Fruit fly (Drosophila melanogaster) whole organism, embryonic: ENCODE data around the gene CG13659.

ENCODE experiments used
- Asciz ChIP-seq: fragments of 200-800 bp; sonication (Bioruptor generic); optimal IDR thresholded peaks from 2 replicates; lab custom pipeline; 2017; ENCODE audit warnings: missing biosample characterization, mild to moderate bottlenecking, missing genetic modification characterization, missing genetic modification reagents
- Atf3 ChIP-seq: fragments of 200-800 bp; sonication (Bioruptor generic); optimal IDR thresholded peaks from 3 replicates; lab custom pipeline; 2016; ENCODE audit warnings: missing biosample characterization, missing genetic modification characterization
- CG1024 ChIP-seq: fragments of 200-800 bp; sonication (Bioruptor generic); IDR thresholded peaks from 2 replicates; pipeline ENCODE4 v1.3.6; 2022; ENCODE audit warnings: missing biosample characterization, missing genetic modification characterization
- CG10462 ChIP-seq: fragments of 200-800 bp; sonication (Bioruptor generic); optimal IDR thresholded peaks from 2 replicates; lab custom pipeline; 2016; ENCODE audit warnings: missing biosample characterization, missing genetic modification characterization
- CG11085 ChIP-seq: fragments of 200-800 bp; sonication (Bioruptor generic); IDR thresholded peaks from 2 replicates; pipeline ENCODE4 v1.3.6; 2022; ENCODE audit warnings: missing biosample characterization, missing genetic modification characterization
- CG11247 ChIP-seq: fragments of 200-800 bp; sonication (Bioruptor generic); IDR thresholded peaks from 2 replicates; pipeline ENCODE4 v1.3.6; 2022; ENCODE audit warnings: missing biosample characterization, missing genetic modification characterization
- CG11504 ChIP-seq: fragments of 200-800 bp; sonication (Bioruptor generic); optimal IDR thresholded peaks from 3 replicates; lab custom pipeline; 2019; ENCODE audit warnings: missing biosample characterization, mild to moderate bottlenecking, missing genetic modification characterization, moderate library complexity
- CG11696 ChIP-seq: fragments of 200-800 bp; sonication (Bioruptor generic); IDR thresholded peaks from 2 replicates; pipeline ENCODE4 v1.3.6; 2022; ENCODE audit warnings: missing biosample characterization, missing genetic modification characterization
- CG14014 ChIP-seq: fragments of 200-800 bp; sonication (Bioruptor generic); IDR thresholded peaks from 2 replicates; pipeline ENCODE4 v1.3.6; 2022; ENCODE audit warnings: missing biosample characterization, missing genetic modification characterization
- CG14965 ChIP-seq: fragments of 200-800 bp; sonication (Bioruptor generic); optimal IDR thresholded peaks from 2 replicates; lab custom pipeline; 2016; ENCODE audit warnings: missing biosample characterization, missing genetic modification characterization, borderline replicate concordance
- CG15269 ChIP-seq: fragments of 200-800 bp; sonication (Bioruptor generic); optimal IDR thresholded peaks from 2 replicates; lab custom pipeline; 2018; ENCODE audit warnings: missing biosample characterization, mild to moderate bottlenecking, missing genetic modification characterization, moderate library complexity
- CG15696 ChIP-seq: fragments of 200-800 bp; sonication (Bioruptor generic); optimal IDR thresholded peaks from 2 replicates; lab custom pipeline; 2019; ENCODE audit warnings: missing biosample characterization, mild to moderate bottlenecking, missing genetic modification characterization, moderate library complexity
- CG16779 ChIP-seq: fragments of 200-800 bp; sonication (Bioruptor generic); IDR thresholded peaks from 2 replicates; pipeline ENCODE4 v1.3.6; 2022; ENCODE audit warnings: missing biosample characterization, missing genetic modification characterization
- CG16813 ChIP-seq: fragments of 200-800 bp; sonication (Bioruptor generic); IDR thresholded peaks from 3 replicates; pipeline ENCODE4 v1.3.6; 2022; ENCODE audit warnings: missing biosample characterization, missing genetic modification characterization; ENCODE audit not compliant: partially characterized antibody
- CG17568 ChIP-seq: fragments of 200-800 bp; sonication (Bioruptor generic); optimal IDR thresholded peaks from 2 replicates; lab custom pipeline; 2018; ENCODE audit warnings: missing biosample characterization, mild to moderate bottlenecking, missing genetic modification characterization, moderate library complexity
- CG17912 ChIP-seq: fragments of 200-800 bp; sonication (Bioruptor generic); optimal IDR thresholded peaks from 2 replicates; lab custom pipeline; 2018; ENCODE audit warnings: missing biosample characterization, mild to moderate bottlenecking, missing genetic modification characterization
- CG3065 ChIP-seq: fragments of 200-800 bp; sonication (Bioruptor generic); optimal IDR thresholded peaks from 2 replicates; lab custom pipeline; 2016; ENCODE audit warnings: missing biosample characterization, missing genetic modification characterization
- CG6175 ChIP-seq: fragments of 200-800 bp; sonication (Bioruptor generic); IDR thresholded peaks from 3 replicates; pipeline ENCODE4 v1.3.6; 2022; ENCODE audit warnings: missing biosample characterization, missing genetic modification characterization
- CG6654 ChIP-seq: fragments of 200-800 bp; sonication (Bioruptor generic); optimal IDR thresholded peaks from 2 replicates; lab custom pipeline; 2017; ENCODE audit warnings: missing biosample characterization, mild to moderate bottlenecking, missing genetic modification characterization
- CG6683 ChIP-seq: fragments of 200-800 bp; sonication (Bioruptor generic); optimal IDR thresholded peaks from 2 replicates; lab custom pipeline; 2017; ENCODE audit warnings: missing biosample characterization, mild to moderate bottlenecking, missing genetic modification characterization, missing genetic modification reagents
- CG6765 ChIP-seq: fragments of 200-800 bp; sonication (Bioruptor generic); optimal IDR thresholded peaks from 3 replicates; lab custom pipeline; 2017; ENCODE audit warnings: missing biosample characterization, mild to moderate bottlenecking, missing genetic modification characterization
- CG7745 ChIP-seq: fragments of 200-800 bp; sonication (Bioruptor generic); optimal IDR thresholded peaks from 2 replicates; lab custom pipeline; 2018; ENCODE audit warnings: missing biosample characterization, mild to moderate bottlenecking, missing genetic modification characterization, moderate library complexity
- CG8089 ChIP-seq: fragments of 200-800 bp; sonication (Bioruptor generic); optimal IDR thresholded peaks from 3 replicates; lab custom pipeline; 2016; ENCODE audit warnings: missing biosample characterization, missing genetic modification characterization
- CG8281 ChIP-seq: fragments of 200-800 bp; sonication (Bioruptor generic); optimal IDR thresholded peaks from 2 replicates; lab custom pipeline; 2018; ENCODE audit warnings: missing biosample characterization, mild to moderate bottlenecking, missing genetic modification characterization, moderate library complexity
- CG9215 ChIP-seq: fragments of 200-800 bp; sonication (Bioruptor generic); IDR thresholded peaks from 2 replicates; pipeline ENCODE4 v1.3.6; 2022; ENCODE audit warnings: missing biosample characterization, missing genetic modification characterization
- D ChIP-seq, 2 experiments: fragments of 200-800 bp in 1 of 2; fragments of >200 bp in 1 of 2; sonication (Bioruptor generic) in 1 of 2; optimal IDR thresholded peaks; 2 replicates in 1 of 2; 3 replicates in 1 of 2; lab custom pipeline; 2017; ENCODE audit warnings: mild to moderate bottlenecking in 1 of 2, missing biosample characterization in 1 of 2, missing genetic modification characterization in 1 of 2, missing genetic modification reagents in 1 of 2
- Dad ChIP-seq: fragments of 200-800 bp; sonication (Bioruptor generic); optimal IDR thresholded peaks from 3 replicates; lab custom pipeline; 2016; ENCODE audit warnings: missing biosample characterization, missing genetic modification characterization
- Dbx ChIP-seq: fragments of 200-800 bp; sonication (Bioruptor generic); IDR thresholded peaks from 3 replicates; pipeline ENCODE4 v1.3.6; 2022; ENCODE audit warnings: missing biosample characterization, missing genetic modification characterization
- Fer1 ChIP-seq: fragments of 200-800 bp; sonication (Bioruptor generic); optimal IDR thresholded peaks from 2 replicates; lab custom pipeline; 2017; ENCODE audit warnings: missing biosample characterization, mild to moderate bottlenecking, missing genetic modification characterization
- Fer2 ChIP-seq: fragments of 200-800 bp; sonication (Bioruptor generic); optimal IDR thresholded peaks from 2 replicates; lab custom pipeline; 2018; ENCODE audit warnings: missing biosample characterization, mild to moderate bottlenecking, missing genetic modification characterization, moderate library complexity
- Fer3 ChIP-seq: fragments of 200-800 bp; sonication (Bioruptor generic); optimal IDR thresholded peaks from 2 replicates; lab custom pipeline; 2018; ENCODE audit warnings: missing biosample characterization, mild to moderate bottlenecking, missing genetic modification characterization, moderate library complexity
- Gsc ChIP-seq: fragments of 200-800 bp; sonication (Bioruptor generic); IDR thresholded peaks from 2 replicates; pipeline ENCODE4 v1.3.6; 2022; ENCODE audit warnings: missing biosample characterization, missing genetic modification characterization
- HmgZ ChIP-seq: fragments of 200-800 bp; sonication (Bioruptor generic); optimal IDR thresholded peaks from 2 replicates; lab custom pipeline; 2018; ENCODE audit warnings: missing biosample characterization, mild to moderate bottlenecking, missing genetic modification characterization
- Max ChIP-seq: fragments of 200-800 bp; sonication (Bioruptor generic); optimal IDR thresholded peaks from 2 replicates; lab custom pipeline; 2016; ENCODE audit warnings: missing biosample characterization, mild to moderate bottlenecking, missing genetic modification characterization
- NC2α ChIP-seq: fragments of 200-800 bp; sonication (Bioruptor generic); optimal IDR thresholded peaks from 2 replicates; lab custom pipeline; 2016; ENCODE audit warnings: missing biosample characterization, missing genetic modification characterization
- Nf-YA ChIP-seq: fragments of 200-800 bp; sonication (Bioruptor generic); IDR thresholded peaks from 2 replicates; pipeline ENCODE4 v1.3.6; 2022; ENCODE audit warnings: missing biosample characterization, missing genetic modification characterization
- Rfx ChIP-seq: fragments of 200-800 bp; sonication (Bioruptor generic); IDR thresholded peaks from 2 replicates; pipeline ENCODE4 v1.3.6; 2022; ENCODE audit warnings: missing biosample characterization, missing genetic modification characterization
- corto ChIP-seq: fragments of 200-800 bp; sonication (Bioruptor generic); optimal IDR thresholded peaks from 2 replicates; lab custom pipeline; 2016; ENCODE audit warnings: missing biosample characterization, mild to moderate bottlenecking, missing genetic modification characterization, moderate library complexity
- crc ChIP-seq: fragments of 200-800 bp; sonication (Bioruptor generic); optimal IDR thresholded peaks from 2 replicates; lab custom pipeline; 2016; ENCODE audit warnings: missing biosample characterization, missing genetic modification characterization
- disco-r ChIP-seq: fragments of 200-800 bp; sonication (Bioruptor generic); optimal IDR thresholded peaks from 2 replicates; lab custom pipeline; 2016; ENCODE audit warnings: missing biosample characterization, missing genetic modification characterization
- dysf ChIP-seq: fragments of 200-800 bp; sonication (Bioruptor generic); IDR thresholded peaks from 3 replicates; pipeline ENCODE4 v1.3.6; 2022; ENCODE audit warnings: missing biosample characterization, missing genetic modification characterization
- en ChIP-seq: fragments of 200-800 bp; sonication (Bioruptor generic); optimal IDR thresholded peaks from 2 replicates; lab custom pipeline; 2016; ENCODE audit warnings: missing biosample characterization, missing genetic modification characterization
- fd64A ChIP-seq: fragments of 200-800 bp; sonication (Bioruptor generic); optimal IDR thresholded peaks from 3 replicates; lab custom pipeline; 2018; ENCODE audit warnings: missing biosample characterization, mild to moderate bottlenecking, missing genetic modification characterization
- gfzf ChIP-seq: fragments of 200-800 bp; sonication (Bioruptor generic); optimal IDR thresholded peaks from 2 replicates; lab custom pipeline; 2016; ENCODE audit warnings: missing biosample characterization, mild to moderate bottlenecking, missing genetic modification characterization, moderate library complexity
- gsb-n ChIP-seq: fragments of 200-800 bp; sonication (Bioruptor generic); optimal IDR thresholded peaks from 3 replicates; lab custom pipeline; 2018; ENCODE audit warnings: missing biosample characterization, mild to moderate bottlenecking, missing genetic modification characterization
- luna ChIP-seq: fragments of 200-800 bp; sonication (Bioruptor generic); optimal IDR thresholded peaks from 2 replicates; lab custom pipeline; 2016; ENCODE audit warnings: missing biosample characterization, missing genetic modification characterization
- otp ChIP-seq: fragments of 200-800 bp; sonication (Bioruptor generic); IDR thresholded peaks from 3 replicates; pipeline ENCODE4, ENCODE4 v1.3.6; 2022; ENCODE audit warnings: missing biosample characterization, missing genetic modification characterization
- rib ChIP-seq: fragments of 200-800 bp; sonication (Bioruptor generic); IDR thresholded peaks from 2 replicates; pipeline ENCODE4 v1.3.6; 2022; ENCODE audit warnings: missing biosample characterization, missing genetic modification characterization
- salm ChIP-seq: fragments of 200-800 bp; sonication (Bioruptor generic); optimal IDR thresholded peaks from 2 replicates; lab custom pipeline; 2018; ENCODE audit warnings: missing biosample characterization, mild to moderate bottlenecking, missing genetic modification characterization
- unc-4 ChIP-seq: fragments of 200-800 bp; sonication (Bioruptor generic); IDR thresholded peaks from 2 replicates; pipeline ENCODE4 v1.3.6; 2022; ENCODE audit warnings: missing biosample characterization, missing genetic modification characterization; ENCODE audit not compliant: partially characterized antibody

CG13659 gene

DNA sequence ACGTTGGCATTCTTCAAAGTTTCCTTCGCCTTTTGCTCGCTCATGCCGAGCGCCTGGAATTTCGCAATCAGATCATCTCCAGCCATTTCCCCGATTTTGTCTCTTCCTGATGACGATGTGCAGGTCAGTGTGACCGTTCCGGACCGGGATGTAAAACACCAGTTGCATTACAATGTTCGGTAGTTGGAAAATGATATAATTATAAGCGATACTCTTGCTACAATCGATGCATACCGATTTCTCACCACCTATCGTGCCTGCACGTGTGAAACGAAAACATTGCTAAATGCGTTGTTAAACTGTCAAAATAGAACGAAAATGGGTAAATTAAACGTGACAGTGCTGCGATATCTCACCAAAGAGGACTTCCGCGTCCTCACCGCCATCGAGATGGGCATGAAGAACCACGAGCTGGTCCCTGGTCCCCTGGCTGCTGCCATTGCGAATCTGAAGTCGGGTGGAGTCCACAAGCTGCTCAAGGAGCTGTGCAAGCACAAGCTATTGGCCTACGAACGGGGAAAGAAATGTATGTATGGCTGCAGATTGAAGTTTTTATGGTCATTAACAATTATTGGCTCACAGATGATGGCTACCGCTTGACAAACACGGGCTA, 35.0 kb upstream of the CG13659 start, which contains the start of the genes GlnRS and RIOK2 (continued):
- peak; percentile 24 for TF ChIP-seq D (optimal IDR thresholded peaks at IDR 0.05; lab: Kevin White, UChicago)
- TF ChIP-seq D (GFP tag; optimal IDR thresholded peaks at IDR 0.05; lab: Kevin White, UChicago): no peak
- peak; percentile 94 for TF ChIP-seq CG16813 (GFP tag; lab: Robert Waterston, UW)
- peak; percentile 86 for TF ChIP-seq HmgZ (tag; lab: Kevin White, UChicago)
- TF ChIP-seq CG16779 (GFP tag; lab: Robert Waterston, UW): no peak
- no peak for TF ChIP-seq CG11696
- peak; percentile 52 for TF ChIP-seq Rfx (GFP tag; lab: Robert Waterston, UW)
- no peak for TF ChIP-seq Dad (GFP tag; lab: Kevin White, UChicago)
- no peak for TF ChIP-seq luna (GFP tag; lab: Kevin White, UChicago)
- TF ChIP-seq NC2α (GFP tag; lab: Kevin White, UChicago): no peak
- peak; percentile 5 for TF ChIP-seq Atf3 (GFP tag; lab: Kevin White, UChicago)
- no peak for TF ChIP-seq otp
- no peak for TF ChIP-seq CG6654 (GFP tag; lab: Kevin White, UChicago)
- TF ChIP-seq CG11504 (tag; lab: Kevin White, UChicago): no peak
- no peak for TF ChIP-seq CG15269 (tag; lab: Kevin White, UChicago)
- no peak for TF ChIP-seq CG15696 (tag; lab: Kevin White, UChicago)
- no peak for TF ChIP-seq CG9215 (GFP tag; lab: Robert Waterston, UW)
- no peak for TF ChIP-seq salm (tag; lab: Kevin White, UChicago)
- TF ChIP-seq CG6683 (GFP tag; lab: Kevin White, UChicago): no peak
- no peak for TF ChIP-seq Nf-YA (GFP tag; lab: Robert Waterston, UW)
- TF ChIP-seq gfzf (GFP tag; lab: Kevin White, UChicago): peak; percentile 91
- no peak for TF ChIP-seq CG11085 (GFP tag; lab: Robert Waterston, UW)
- peak; percentile 97 for TF ChIP-seq Max
- TF ChIP-seq dysf (GFP tag; lab: Robert Waterston, UW): no peak
- TF ChIP-seq CG8281 (tag; lab: Kevin White, UChicago): no peak
- TF ChIP-seq CG17568: no peak
- no peak for TF ChIP-seq CG10462
- TF ChIP-seq CG17912: peak; percentile 54
- no peak for TF ChIP-seq crc
- TF ChIP-seq Dbx (GFP tag; lab: Robert Waterston, UW): peak; percentile 60; the same call in 2 of the 3 replicates
- no peak for TF ChIP-seq Gsc (GFP tag; lab: Robert Waterston, UW)
- no peak for TF ChIP-seq Fer1 (GFP tag; lab: Kevin White, UChicago)
- no peak for TF ChIP-seq en
- TF ChIP-seq CG6765 (GFP tag; lab: Kevin White, UChicago): no peak
- no peak for TF ChIP-seq CG14014 (GFP tag; lab: Robert Waterston, UW)
- no peak for TF ChIP-seq CG6175
- TF ChIP-seq CG11247 (GFP tag; lab: Robert Waterston, UW): no peak
- TF ChIP-seq CG7745: no peak
- peak; percentile 97 for TF ChIP-seq unc-4 (GFP tag; lab: Robert Waterston, UW)
- TF ChIP-seq disco-r (GFP tag; lab: Kevin White, UChicago): no peak
- no peak for TF ChIP-seq Asciz (GFP tag; lab: Kevin White, UChicago)
- TF ChIP-seq Fer2 (tag; lab: Kevin White, UChicago): no peak
- peak; percentile 88 for TF ChIP-seq CG1024
- no peak for TF ChIP-seq gsb-n
- TF ChIP-seq CG14965 (GFP tag; lab: Kevin White, UChicago): no peak
- TF ChIP-seq CG3065 (GFP tag; lab: Kevin White, UChicago): no peak
- TF ChIP-seq fd64A: no peak
- no peak for TF ChIP-seq CG8089
- no peak for TF ChIP-seq rib (GFP tag; lab: Robert Waterston, UW)
- no peak for TF ChIP-seq corto (GFP tag; lab: Kevin White, UChicago)
- no peak for TF ChIP-seq Fer3 (tag; lab: Kevin White, UChicago)
